Worm (Caenorhabditis elegans) whole organism, L4 larva: Measurements from ENCODE around the gene H41C03.2.
"Not testable (repeated sequence)": the region's sequence is repeated elsewhere in the genome, so short reads cannot be mapped to it uniquely, and the experiment has no call there.

ENCODE experiments used
- D1046.2 ChIP-seq: fragments of 200-800 bp; sonication (Bioruptor generic); IDR thresholded peaks from 2 replicates; pipeline ENCODE4 v1.3.6; 2022; ENCODE audit warnings: missing genetic modification characterization, missing compliant biosample characterization
- T26A8.4 ChIP-seq: fragments of 200-800 bp; sonication (Bioruptor generic); IDR thresholded peaks from 2 replicates; pipeline ENCODE4 v1.3.6; 2022; ENCODE audit warnings: missing genetic modification characterization, missing compliant biosample characterization
- Y5F2A.4 ChIP-seq: fragments of 200-800 bp; sonication (Bioruptor generic); optimal IDR thresholded peaks from 2 replicates; lab custom pipeline; 2018; ENCODE audit warnings: mild to moderate bottlenecking, missing genetic modification characterization, missing compliant biosample characterization
- ZK337.2 ChIP-seq: fragments of 200-800 bp; sonication (Bioruptor generic); IDR thresholded peaks from 2 replicates; pipeline ENCODE4 v1.3.6; 2022; ENCODE audit warnings: missing genetic modification reagents, missing genetic modification characterization, missing compliant biosample characterization
- aha-1 ChIP-seq: fragments of 150-350 bp; peaks from one replicate; lab custom pipeline; 2014; ENCODE audit warnings: missing biosample characterization, missing genetic modification characterization
- attf-4 ChIP-seq: sonication (generic microtip); optimal IDR thresholded peaks from 3 replicates; lab custom pipeline; 2017; ENCODE audit warnings: missing biosample characterization, missing genetic modification characterization
- ceh-20 ChIP-seq: fragments of 200-800 bp; sonication (Bioruptor generic); IDR thresholded peaks from 2 replicates; pipeline ENCODE4 v1.3.6; 2022; ENCODE audit warnings: missing genetic modification reagents, missing genetic modification characterization, missing compliant biosample characterization
- ceh-44 ChIP-seq: fragments of 200-800 bp; sonication (Bioruptor generic); IDR thresholded peaks from 2 replicates; pipeline ENCODE4 v1.3.6; 2022; ENCODE audit warnings: missing genetic modification reagents, missing genetic modification characterization, missing compliant biosample characterization
- ceh-62 ChIP-seq: sonication (generic microtip); optimal IDR thresholded peaks from 2 replicates; lab custom pipeline; 2017; ENCODE audit warnings: missing biosample characterization, missing genetic modification characterization
- ceh-82 ChIP-seq: sonication (generic microtip); optimal IDR thresholded peaks from 2 replicates; lab custom pipeline; 2017; ENCODE audit warnings: missing biosample characterization, missing genetic modification characterization
- ces-1 ChIP-seq: fragments of 150-350 bp; sonication (generic microtip); optimal IDR thresholded peaks from 4 replicates; lab custom pipeline; 2014; ENCODE audit warnings: missing biosample characterization, missing genetic modification reagents, missing genetic modification characterization
- cey-2 ChIP-seq: sonication (generic microtip); optimal IDR thresholded peaks from 3 replicates; lab custom pipeline; 2017; ENCODE audit warnings: missing genetic modification characterization, mild to moderate bottlenecking, missing compliant biosample characterization, antibody characterized with exemption, borderline replicate concordance; ENCODE audit not compliant: insufficient read depth
- daf-12 ChIP-seq: fragments of 150-350 bp; optimal IDR thresholded peaks from 2 replicates; lab custom pipeline; 2014; ENCODE audit warnings: missing biosample characterization, missing genetic modification reagents, missing genetic modification characterization
- daf-16 ChIP-seq, 3 experiments: sonication (generic microtip); optimal IDR thresholded peaks; 2 replicates each; lab custom pipeline; 2016 to 2017; ENCODE audit warnings: missing genetic modification characterization in 3 of 3, missing genetic modification reagents in 3 of 3, mild to moderate bottlenecking in 2 of 3, missing compliant biosample characterization in 2 of 3, missing biosample characterization in 1 of 3, moderate library complexity in 1 of 3
- dmd-9 ChIP-seq: fragments of 200-800 bp; sonication (Bioruptor generic); IDR thresholded peaks from 2 replicates; pipeline ENCODE4 v1.3.6; 2022; ENCODE audit warnings: missing genetic modification reagents, missing genetic modification characterization, missing compliant biosample characterization
- egl-43 ChIP-seq: fragments of 200-800 bp; sonication (Bioruptor generic); IDR thresholded peaks from 2 replicates; pipeline ENCODE4 v1.3.6; 2022; ENCODE audit warnings: missing genetic modification reagents, missing genetic modification characterization, missing compliant biosample characterization
- gei-8 ChIP-seq: fragments of 200-800 bp; sonication (Bioruptor generic); optimal IDR thresholded peaks from 2 replicates; lab custom pipeline; 2018; ENCODE audit warnings: mild to moderate bottlenecking, missing genetic modification characterization, missing compliant biosample characterization
- hif-1 ChIP-seq, 2 experiments: sonication (generic microtip); optimal IDR thresholded peaks; 2 replicates each; lab custom pipeline; 2016 to 2017; ENCODE audit warnings: missing compliant biosample characterization in 2 of 2, missing genetic modification characterization in 2 of 2, missing genetic modification reagents in 2 of 2, missing genotype in 2 of 2, mild to moderate bottlenecking in 1 of 2
- hlh-30 ChIP-seq: sonication (generic microtip); optimal IDR thresholded peaks from 2 replicates; lab custom pipeline; 2017; ENCODE audit warnings: antibody characterized with exemption, mild to moderate bottlenecking, missing genetic modification characterization, missing compliant biosample characterization; ENCODE audit not compliant: insufficient read depth
- lin-15B ChIP-seq: fragments of 150-350 bp; sonication (generic microtip); optimal IDR thresholded peaks from 3 replicates; lab custom pipeline; 2014; ENCODE audit warnings: missing biosample characterization, missing genetic modification characterization
- lin-29 ChIP-seq: fragments of 200-800 bp; sonication (Bioruptor generic); IDR thresholded peaks from 2 replicates; pipeline ENCODE4 v1.3.6; 2022; ENCODE audit warnings: missing genetic modification reagents, missing genetic modification characterization, missing compliant biosample characterization
- lin-39 ChIP-seq: fragments of 150-350 bp; optimal IDR thresholded peaks from 2 replicates; lab custom pipeline; 2014; ENCODE audit warnings: missing biosample characterization, missing genetic modification reagents, missing genetic modification characterization
- lsy-2 ChIP-seq, 2 experiments: fragments of 150-350 bp in 1 of 2; sonication (generic microtip) in 1 of 2; optimal IDR thresholded peaks; 2 replicates each; lab custom pipeline; 2014 to 2017; ENCODE audit warnings: missing biosample characterization in 2 of 2, missing genetic modification characterization in 2 of 2
- madf-5 ChIP-seq, 2 experiments: fragments of 200-800 bp; sonication (Bioruptor generic); IDR thresholded peaks; 2 replicates each; pipeline ENCODE4 v1.3.6; 2022; ENCODE audit warnings: missing compliant biosample characterization in 2 of 2, missing genetic modification characterization in 2 of 2
- madf-9 ChIP-seq: fragments of 200-800 bp; sonication (Bioruptor generic); conservative IDR thresholded peaks from 2 replicates; pipeline ENCODE4 v1.3.6; 2022; ENCODE audit warnings: missing genetic modification reagents, missing genetic modification characterization, missing compliant biosample characterization
- mdl-1 ChIP-seq, 2 experiments: fragments of 150-350 bp in 1 of 2; sonication (generic microtip) in 1 of 2; optimal IDR thresholded peaks; 2 replicates each; lab custom pipeline; 2014 to 2017; ENCODE audit warnings: missing biosample characterization in 2 of 2, missing genetic modification characterization in 2 of 2
- mes-2 ChIP-seq: sonication (generic microtip); optimal IDR thresholded peaks from 2 replicates; lab custom pipeline; 2016; ENCODE audit warnings: missing genotype, mild to moderate bottlenecking, missing genetic modification characterization, missing compliant biosample characterization; ENCODE audit not compliant: poor library complexity, severe bottlenecking
- mxl-2 ChIP-seq: fragments of 200-800 bp; sonication (Bioruptor generic); conservative IDR thresholded peaks from 2 replicates; pipeline ENCODE4 v1.3.6; 2022; ENCODE audit warnings: missing genetic modification reagents, missing genetic modification characterization, missing compliant biosample characterization
- nhr-102 ChIP-seq: sonication (generic microtip); optimal IDR thresholded peaks from 2 replicates; lab custom pipeline; 2016; ENCODE audit warnings: mild to moderate bottlenecking, missing genetic modification characterization, moderate library complexity, missing compliant biosample characterization
- nhr-11 ChIP-seq: fragments of 150-350 bp; optimal IDR thresholded peaks from 2 replicates; lab custom pipeline; 2014; ENCODE audit warnings: missing biosample characterization, missing genetic modification characterization
- nhr-237 ChIP-seq: sonication (generic microtip); optimal IDR thresholded peaks from 2 replicates; lab custom pipeline; 2017; ENCODE audit warnings: missing biosample characterization, missing genetic modification characterization
- nhr-25 ChIP-seq: sonication (generic microtip); optimal IDR thresholded peaks from 2 replicates; lab custom pipeline; 2017; ENCODE audit warnings: missing genetic modification characterization, mild to moderate bottlenecking, missing compliant biosample characterization, antibody characterized with exemption, moderate library complexity, borderline replicate concordance; ENCODE audit not compliant: insufficient read depth
- nhr-28 ChIP-seq: fragments of 150-350 bp; optimal IDR thresholded peaks from 2 replicates; lab custom pipeline; 2014; ENCODE audit warnings: missing biosample characterization, missing genetic modification characterization
- nhr-48 ChIP-seq: sonication (generic microtip); optimal IDR thresholded peaks from 2 replicates; lab custom pipeline; 2016; ENCODE audit warnings: mild to moderate bottlenecking, missing genetic modification characterization, missing compliant biosample characterization
- nhr-6 ChIP-seq: fragments of 150-350 bp; optimal IDR thresholded peaks from 2 replicates; lab custom pipeline; 2014; ENCODE audit warnings: missing biosample characterization, missing genetic modification characterization
- nhr-77 ChIP-seq: fragments of 150-350 bp; optimal IDR thresholded peaks from 2 replicates; lab custom pipeline; 2014; ENCODE audit warnings: missing biosample characterization, missing genetic modification characterization
- php-3 ChIP-seq: fragments of 200-800 bp; sonication (Bioruptor generic); IDR thresholded peaks from 2 replicates; pipeline ENCODE4 v1.3.6; 2022; ENCODE audit warnings: missing genetic modification reagents, missing genetic modification characterization, missing compliant biosample characterization
- pqm-1 ChIP-seq: sonication (generic microtip); optimal IDR thresholded peaks from 2 replicates; lab custom pipeline; 2017; ENCODE audit warnings: missing biosample characterization, missing genetic modification characterization
- saeg-2 ChIP-seq: fragments of 200-800 bp; sonication (Bioruptor generic); IDR thresholded peaks from 2 replicates; pipeline ENCODE4 v1.3.6; 2022; ENCODE audit warnings: missing genetic modification reagents, missing genetic modification characterization, missing compliant biosample characterization
- skn-1 ChIP-seq: fragments of 150-350 bp; optimal IDR thresholded peaks from 2 replicates; lab custom pipeline; 2014; ENCODE audit warnings: missing biosample characterization, missing genetic modification characterization
- snpc-1.2 ChIP-seq: fragments of 200-800 bp; sonication (Bioruptor generic); IDR thresholded peaks from 2 replicates; pipeline ENCODE4 v1.3.6; 2022; ENCODE audit warnings: missing genetic modification reagents, missing genetic modification characterization, missing compliant biosample characterization
- snpc-4 ChIP-seq: fragments of 150-350 bp; optimal IDR thresholded peaks from 2 replicates; lab custom pipeline; 2014; ENCODE audit warnings: missing biosample characterization, missing genetic modification characterization
- tag-97 ChIP-seq: fragments of 200-800 bp; sonication (Bioruptor generic); IDR thresholded peaks from 2 replicates; pipeline ENCODE4 v1.3.6; 2022; ENCODE audit warnings: missing genetic modification characterization, missing compliant biosample characterization
- unc-39 ChIP-seq: sonication (generic microtip); optimal IDR thresholded peaks from 2 replicates; lab custom pipeline; 2017; ENCODE audit warnings: missing biosample characterization, missing genetic modification characterization
- ztf-11 ChIP-seq: fragments of 150-350 bp; optimal IDR thresholded peaks from 2 replicates; lab custom pipeline; 2014; ENCODE audit warnings: missing biosample characterization, missing genetic modification characterization

Gene H41C03.2

ce11 chrII:5880677-5881076, 28.8 kb upstream of the H41C03.2 start:
- no peak for TF ChIP-seq Y5F2A.4 (GFP tag; lab: Kevin White, UChicago)
- no peak for TF ChIP-seq egl-43 (GFP tag; lab: Robert Waterston, UW)
- no peak for TF ChIP-seq nhr-237 (tag; lab: Kevin White, UChicago)
- TF ChIP-seq mes-2 (tag; lab: Kevin White, UChicago) = no peak
- no peak for TF ChIP-seq ceh-20 (GFP tag; lab: Robert Waterston, UW)
- peak; percentile 30 for TF ChIP-seq nhr-28
- TF ChIP-seq D1046.2 (GFP tag; lab: Robert Waterston, UW) = no peak
- TF ChIP-seq ZK337.2 = no peak
- peak; percentile 24 for TF ChIP-seq hlh-30 (tag; lab: Kevin White, UChicago)
- TF ChIP-seq nhr-25 = no peak
- TF ChIP-seq madf-5 (GFP tag; IDR thresholded peaks at IDR 0.05; lab: Robert Waterston, UW) = no peak
- TF ChIP-seq madf-9 = no peak
- TF ChIP-seq pqm-1 = no peak
- TF ChIP-seq tag-97 = no peak
- TF ChIP-seq T26A8.4 (GFP tag; lab: Robert Waterston, UW) = no peak

- TF ChIP-seq dmd-9, lin-29, saeg-2 (GFP tag; lab: Robert Waterston, UW): not testable (repeated sequence)
Observed at ce11 chrII:5876511-5876910, 24.6 kb upstream of the H41C03.2 start, which contains the start of gene F55C12.2. Gene F55C12.2, plus strand, starts transcription at chrII:5876811.

- no peak for TF ChIP-seq daf-16 (GFP tag; optimal IDR thresholded peaks at IDR 0.05; lab: Kevin White, UChicago)
- TF ChIP-seq daf-16 (tag; optimal IDR thresholded peaks at IDR 0.05; lab: Kevin White, UChicago) = peak; percentile 52
- TF ChIP-seq ztf-11 (tag; lab: Kevin White, UChicago) = no peak
Observed at ce11 chrII:5876053-5876452, 24.1 kb upstream of the H41C03.2 start, which contains the start of gene F55C12.6. Gene F55C12.6, minus strand, starts transcription at chrII:5876153.

DNA sequence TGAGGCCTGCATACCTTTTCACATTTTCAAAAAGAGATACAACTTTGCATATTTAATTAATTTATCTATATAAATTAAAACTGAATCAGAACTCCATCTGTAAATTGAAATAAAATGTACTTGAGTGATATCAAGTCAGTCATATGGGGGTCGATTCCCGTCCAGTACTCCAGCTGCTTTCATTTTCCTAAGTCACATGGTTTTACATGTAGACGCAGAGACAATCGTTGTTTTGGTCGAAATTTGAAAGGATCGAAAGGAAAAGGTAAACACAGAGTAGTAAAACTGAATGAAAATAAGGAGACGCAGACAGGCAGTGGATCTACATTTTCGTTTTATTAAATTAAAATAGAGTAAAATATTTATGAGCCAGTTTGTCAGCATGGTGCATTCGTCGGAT, 22.2 kb upstream of the H41C03.2 start:
- no peak for TF ChIP-seq T26A8.4 (GFP tag; lab: Robert Waterston, UW)
- no peak for TF ChIP-seq php-3 (GFP tag; lab: Robert Waterston, UW)
- TF ChIP-seq ceh-44 (GFP tag; lab: Robert Waterston, UW) = no peak
- TF ChIP-seq snpc-1.2 (GFP tag; lab: Robert Waterston, UW) = no peak
- no peak for TF ChIP-seq dmd-9 (GFP tag; lab: Robert Waterston, UW)
- TF ChIP-seq cey-2 (tag; lab: Kevin White, UChicago) = no peak
- no peak for TF ChIP-seq unc-39 (tag; lab: Kevin White, UChicago)
- TF ChIP-seq lin-39 = no peak
- TF ChIP-seq nhr-11 (tag; lab: Kevin White, UChicago) = no peak
- TF ChIP-seq ceh-62 (tag; lab: Kevin White, UChicago) = no peak
- no peak for TF ChIP-seq nhr-6
- no peak for TF ChIP-seq attf-4 (tag; lab: Kevin White, UChicago)
- TF ChIP-seq ceh-82 (tag; lab: Kevin White, UChicago) = no peak
- TF ChIP-seq lin-15B = no peak
- peak; percentile 17 for TF ChIP-seq nhr-77 (tag; lab: Kevin White, UChicago)
- TF ChIP-seq aha-1 = peak; percentile 75
- no peak for TF ChIP-seq nhr-102 (tag; lab: Kevin White, UChicago)
- no peak for TF ChIP-seq nhr-48 (tag; lab: Kevin White, UChicago)
- TF ChIP-seq mdl-1 (tag; optimal IDR thresholded peaks at IDR 0.05; lab: Kevin White, UChicago) = peak in 1 of 2 experiments; percentile 28
- no peak for TF ChIP-seq ces-1
- no peak for TF ChIP-seq daf-12 (tag; lab: Kevin White, UChicago)
- TF ChIP-seq nhr-237 (tag; lab: Kevin White, UChicago) = no peak
- TF ChIP-seq skn-1 (tag; lab: Kevin White, UChicago) = no peak
- TF ChIP-seq gei-8 = no peak
- TF ChIP-seq lsy-2 (tag; optimal IDR thresholded peaks at IDR 0.05; lab: Kevin White, UChicago) = peak in 1 of 2 experiments; percentile 11
- TF ChIP-seq snpc-4 = no peak
- peak; percentile 24 for TF ChIP-seq mes-2 (tag; lab: Kevin White, UChicago)
- TF ChIP-seq hif-1 (tag; optimal IDR thresholded peaks at IDR 0.05; lab: Kevin White, UChicago) = no peak
- TF ChIP-seq nhr-28 = peak; percentile 69
- TF ChIP-seq mxl-2 = no peak
- TF ChIP-seq nhr-25 = no peak
- peak; percentile 88 for TF ChIP-seq hlh-30 (tag; lab: Kevin White, UChicago)
